Worm (Caenorhabditis elegans) whole organism, L1 larva: ENCODE data around the gene str-5.
"Not testable (repeated sequence)": the region's sequence is repeated elsewhere in the genome, so short reads cannot be mapped to it uniquely, and the experiment has no call there.

Experiments used
- ceh-82 ChIP-seq, 3 experiments: fragments of 150-350 bp in 1 of 3; sonication (generic microtip) in 2 of 3; optimal IDR thresholded peaks; 2 replicates each; lab custom pipeline; 2014 to 2017; ENCODE audit warnings: missing biosample characterization in 3 of 3, missing genetic modification characterization in 3 of 3
- hpl-2 ChIP-seq: fragments of 150-350 bp; optimal IDR thresholded peaks from 2 replicates; lab custom pipeline; 2014; ENCODE audit warnings: missing biosample characterization, missing genetic modification reagents, missing genetic modification characterization
- lin-13 ChIP-seq: fragments of 150-350 bp; optimal IDR thresholded peaks from 2 replicates; lab custom pipeline; 2014; ENCODE audit warnings: missing biosample characterization, missing genetic modification reagents, missing genetic modification characterization
- mep-1 ChIP-seq: fragments of 150-350 bp; optimal IDR thresholded peaks from 2 replicates; lab custom pipeline; 2014; ENCODE audit warnings: missing biosample characterization, missing genetic modification characterization
- nhr-12 ChIP-seq: sonication (generic microtip); optimal IDR thresholded peaks from 2 replicates; lab custom pipeline; 2017; ENCODE audit warnings: missing biosample characterization, missing genetic modification characterization
- nhr-85 ChIP-seq: sonication (generic microtip); peaks from one replicate; lab custom pipeline; 2016; ENCODE audit warnings: missing genetic modification characterization, inconsistent platforms, missing compliant biosample characterization
- skn-1 ChIP-seq: fragments of 150-350 bp; optimal IDR thresholded peaks from 2 replicates; lab custom pipeline; 2014; ENCODE audit warnings: missing biosample characterization, missing genetic modification characterization
- ztf-11 ChIP-seq, 2 experiments: sonication (generic microtip); optimal IDR thresholded peaks; 2 replicates each; lab custom pipeline; 2016 to 2017; ENCODE audit warnings: missing genetic modification characterization in 2 of 2, missing biosample characterization in 1 of 2, missing compliant biosample characterization in 1 of 2

DNA sequence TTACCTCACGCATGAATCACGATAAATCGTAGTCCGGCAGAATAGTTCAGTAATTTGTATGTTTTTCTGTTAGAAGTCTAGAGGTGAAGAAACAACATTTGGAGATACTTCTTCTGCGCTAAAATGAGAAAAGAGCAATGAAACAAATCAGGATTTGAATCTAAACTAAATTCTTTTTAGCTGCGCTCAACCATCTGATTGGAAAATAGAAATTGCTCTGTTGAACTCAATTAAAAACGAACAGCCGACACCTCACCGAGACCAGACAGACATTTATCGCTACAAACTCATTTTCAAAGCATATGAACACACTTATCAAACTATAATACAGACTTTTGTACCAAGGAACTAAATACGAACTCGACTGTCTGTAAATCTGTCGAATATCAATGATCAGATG is 49.6 kb downstream of the str-5 start, which contains the start of gene T26E4.9:
- not testable (repeated sequence) for TF ChIP-seq skn-1 (tag; lab: Kevin White, UChicago); ztf-11 (tag; optimal IDR thresholded peaks at IDR 0.05; lab: Kevin White, UChicago); hpl-2 (GFP tag; lab: Kevin White, UChicago); nhr-12 (tag; lab: Kevin White, UChicago); lin-13 (GFP tag; lab: Kevin White, UChicago); ceh-82 (tag; optimal IDR thresholded peaks at IDR 0.05; lab: Kevin White, UChicago); mep-1 (tag; lab: Kevin White, UChicago); nhr-85 (tag; lab: Kevin White, UChicago)
